Worm (Caenorhabditis elegans) whole organism, late embryonic: ENCODE measurements around the gene F36D3.5.

ENCODE experiments used
- F13H6.1 ChIP-seq: sonication (generic microtip); optimal IDR thresholded peaks from 2 replicates; lab custom pipeline; 2016; ENCODE audit warnings: missing genetic modification characterization, missing compliant biosample characterization
- ama-1 ChIP-seq: fragments of 150-350 bp; optimal IDR thresholded peaks from 2 replicates; lab custom pipeline; 2014
- ceh-31 ChIP-seq: sonication (generic microtip); optimal IDR thresholded peaks from 2 replicates; lab custom pipeline; 2016; ENCODE audit warnings: missing genetic modification characterization, missing compliant biosample characterization
- ceh-34 ChIP-seq: sonication (generic microtip); optimal IDR thresholded peaks from 2 replicates; lab custom pipeline; 2016; ENCODE audit warnings: mild to moderate bottlenecking, missing genetic modification characterization, missing compliant biosample characterization
- elt-2 ChIP-seq: sonication (generic microtip); optimal IDR thresholded peaks from 2 replicates; lab custom pipeline; 2016; ENCODE audit warnings: missing genetic modification reagents, missing genetic modification characterization, missing compliant biosample characterization
- hlh-15 ChIP-seq: sonication (generic microtip); optimal IDR thresholded peaks from 2 replicates; lab custom pipeline; 2016; ENCODE audit warnings: missing genetic modification characterization, missing compliant biosample characterization
- hlh-6 ChIP-seq: sonication (generic microtip); optimal IDR thresholded peaks from 2 replicates; lab custom pipeline; 2016; ENCODE audit warnings: missing genotype, missing genetic modification characterization, missing compliant biosample characterization
- lin-11 ChIP-seq: fragments of 200-800 bp; sonication (Bioruptor generic); optimal IDR thresholded peaks from 2 replicates; lab custom pipeline; 2018; ENCODE audit warnings: mild to moderate bottlenecking, missing genetic modification characterization, missing compliant biosample characterization
- nhr-11 ChIP-seq: fragments of 150-350 bp; optimal IDR thresholded peaks from 2 replicates; lab custom pipeline; 2014; ENCODE audit warnings: missing biosample characterization, missing genetic modification characterization
- pag-3 ChIP-seq: sonication (generic microtip); optimal IDR thresholded peaks from 2 replicates; lab custom pipeline; 2016; ENCODE audit warnings: missing compliant biosample characterization, missing genetic modification characterization, borderline replicate concordance
- pqm-1 ChIP-seq: sonication (generic microtip); optimal IDR thresholded peaks from 2 replicates; lab custom pipeline; 2016; ENCODE audit warnings: missing genetic modification characterization, missing compliant biosample characterization
- tbx-2 ChIP-seq: sonication (generic microtip); optimal IDR thresholded peaks from 2 replicates; lab custom pipeline; 2016; ENCODE audit warnings: missing genetic modification characterization, missing compliant biosample characterization
- unc-42 ChIP-seq: sonication (generic microtip); optimal IDR thresholded peaks from 2 replicates; lab custom pipeline; 2016; ENCODE audit warnings: missing genotype, missing genetic modification characterization, missing compliant biosample characterization
- unc-86 ChIP-seq: sonication (generic microtip); optimal IDR thresholded peaks from 2 replicates; lab custom pipeline; 2016; ENCODE audit warnings: missing genetic modification characterization, missing compliant biosample characterization

DNA sequence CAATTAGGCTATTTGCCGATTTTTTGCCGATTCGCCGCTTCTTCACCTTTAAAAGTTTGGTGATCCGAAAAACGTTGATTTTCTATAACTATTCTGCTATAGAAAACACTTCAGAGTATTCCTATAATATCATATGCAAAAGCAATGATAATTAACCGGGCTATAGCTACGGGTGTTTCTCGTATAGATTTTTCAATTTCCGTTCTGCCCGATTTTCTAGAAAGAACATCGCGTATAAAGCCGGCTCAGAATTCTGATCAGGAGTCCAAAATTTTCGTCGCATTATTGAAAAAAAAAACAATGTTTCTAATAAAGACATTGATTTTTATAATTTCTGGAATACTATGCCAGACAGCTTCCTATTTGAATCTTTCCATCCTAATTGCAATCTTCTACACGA is 35.6 kb upstream of the F36D3.5 start, which contains the start of gene srbc-65:
- no peak for TF ChIP-seq hlh-6 (tag; lab: Kevin White, UChicago)
- TF ChIP-seq ceh-31 = no peak
- TF ChIP-seq ama-1 (lab: Kevin White, UChicago) = no peak
- TF ChIP-seq pqm-1 (tag; lab: Kevin White, UChicago) = no peak
- no peak for TF ChIP-seq elt-2 (tag; lab: Kevin White, UChicago)
- TF ChIP-seq unc-86 (tag; lab: Kevin White, UChicago) = no peak
- TF ChIP-seq lin-11 = no peak
- TF ChIP-seq unc-42 (tag; lab: Kevin White, UChicago) = no peak
- no peak for TF ChIP-seq ceh-34
- no peak for TF ChIP-seq tbx-2
- no peak for TF ChIP-seq hlh-15 (tag; lab: Kevin White, UChicago)
- no peak for TF ChIP-seq F13H6.1 (tag; lab: Kevin White, UChicago)
- no peak for TF ChIP-seq pag-3 (tag; lab: Kevin White, UChicago)
- TF ChIP-seq nhr-11 = no peak
